Comparison of ENCODE assay signal across 2 fruit fly cellular contexts in the genomic region with DNA sequence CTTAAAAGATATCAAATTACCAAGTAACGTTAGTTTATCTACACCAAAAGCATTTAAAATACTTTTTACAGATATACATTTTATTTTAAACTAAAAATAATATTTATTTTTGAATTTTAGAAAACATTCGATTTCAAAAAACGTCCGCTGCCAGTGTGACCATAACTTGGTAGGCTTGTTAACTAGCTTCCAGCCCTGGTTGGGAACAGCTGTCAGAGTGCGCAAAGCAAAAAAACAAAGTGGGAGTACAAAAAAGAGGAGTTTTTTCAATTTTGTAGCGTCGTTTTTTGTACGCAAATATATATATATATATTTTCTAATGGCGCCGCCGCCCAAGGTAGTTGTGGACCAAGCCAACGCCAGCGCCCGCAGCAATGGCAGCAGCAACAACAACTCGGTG.
A peak's percentile ranks its signal among the peaks of the same experiment; 100 is the strongest.
TF ChIP-seq lines count a peak whose summit lies in the region.

A gene (plus strand): TSS at position 195 of the 400 bp plus-strand sequence.

TF ChIP-seq in whole organism, embryonic, 481 proteins besides CTCF, POLR2A, EP300 and RAD21 (continued from another document and continues in another):
- TF ChIP-seq al (GFP tag; IDR thresholded peaks at IDR 0.05; lab: Robert Waterston, UW), result no peak
- no peak for TF ChIP-seq Hmx (GFP tag; optimal IDR thresholded peaks at IDR 0.05; lab: Kevin White, UChicago)
- TF ChIP-seq emc (GFP tag; optimal IDR thresholded peaks at IDR 0.05; lab: Kevin White, UChicago), result no peak
- peak; percentile 61 to 94 for TF ChIP-seq crp (GFP tag; optimal IDR thresholded peaks at IDR 0.05; lab: Kevin White, UChicago)
- no peak for TF ChIP-seq crol (GFP tag; IDR thresholded peaks at IDR 0.05; lab: Robert Waterston, UW)
- TF ChIP-seq CG14014 (GFP tag; IDR thresholded peaks at IDR 0.05; lab: Robert Waterston, UW), result no peak
- TF ChIP-seq CG12219 (GFP tag; optimal IDR thresholded peaks at IDR 0.05; lab: Kevin White, UChicago), result no peak
- TF ChIP-seq Hr39 (optimal IDR thresholded peaks at IDR 0.05; lab: Kevin White, UChicago), result no peak
- TF ChIP-seq dmrt11E (tag; optimal IDR thresholded peaks at IDR 0.05; lab: Kevin White, UChicago), result no peak
- peak; percentile 18 for TF ChIP-seq CG2116 (GFP tag; optimal IDR thresholded peaks at IDR 0.05; lab: Kevin White, UChicago)
- no peak for TF ChIP-seq pita (GFP tag; optimal IDR thresholded peaks at IDR 0.05; lab: Kevin White, UChicago)
- TF ChIP-seq Kr (GFP tag; optimal IDR thresholded peaks at IDR 0.05; lab: Kevin White, UChicago), result no peak
- peak; percentile 60 for TF ChIP-seq ewg (GFP tag; optimal IDR thresholded peaks at IDR 0.05; lab: Kevin White, UChicago)
- peak; percentile 27 for TF ChIP-seq Med (GFP tag; lab: Kevin White, UChicago)
- peak; percentile 88 for TF ChIP-seq sqz (GFP tag; optimal IDR thresholded peaks at IDR 0.05; lab: Kevin White, UChicago)
- no peak for TF ChIP-seq CG32767 (GFP tag; IDR thresholded peaks at IDR 0.05; lab: Robert Waterston, UW)
- TF ChIP-seq TFAM (GFP tag; optimal IDR thresholded peaks at IDR 0.05; lab: Kevin White, UChicago), result no peak
- TF ChIP-seq her (GFP tag; optimal IDR thresholded peaks at IDR 0.05; lab: Kevin White, UChicago), result no peak
- TF ChIP-seq CG9797 (GFP tag; optimal IDR thresholded peaks at IDR 0.05; lab: Kevin White, UChicago), result peak; percentile 69
- TF ChIP-seq CG8478 (optimal IDR thresholded peaks at IDR 0.05; lab: Kevin White, UChicago), result no peak
- peak; percentile 75 for TF ChIP-seq Dp (GFP tag; optimal IDR thresholded peaks at IDR 0.05; lab: Kevin White, UChicago)
- no peak for TF ChIP-seq lbe (GFP tag; optimal IDR thresholded peaks at IDR 0.05; lab: Kevin White, UChicago)
- no peak for TF ChIP-seq CG11085 (GFP tag; IDR thresholded peaks at IDR 0.05; lab: Robert Waterston, UW)
- TF ChIP-seq CG18619 (GFP tag; optimal IDR thresholded peaks at IDR 0.05; lab: Kevin White, UChicago), result no peak
- no peak for TF ChIP-seq CG3163 (GFP tag; optimal IDR thresholded peaks at IDR 0.05; lab: Kevin White, UChicago)
- no peak for TF ChIP-seq sr (GFP tag; IDR thresholded peaks at IDR 0.05; lab: Robert Waterston, UW)
- TF ChIP-seq vfl (GFP tag; optimal IDR thresholded peaks at IDR 0.05; lab: Kevin White, UChicago), result no peak
- peak; percentile 55 for TF ChIP-seq gfzf (GFP tag; optimal IDR thresholded peaks at IDR 0.05; lab: Kevin White, UChicago)
- no peak for TF ChIP-seq twi (tag; optimal IDR thresholded peaks at IDR 0.05; lab: Kevin White, UChicago)
- peak; percentile 19 for TF ChIP-seq CG10267 (tag; optimal IDR thresholded peaks at IDR 0.05; lab: Kevin White, UChicago)
- no peak for TF ChIP-seq HLH3B (GFP tag; IDR thresholded peaks at IDR 0.05; lab: Robert Waterston, UW)
- no peak for TF ChIP-seq CG4707 (GFP tag; optimal IDR thresholded peaks at IDR 0.05; lab: Kevin White, UChicago)
- TF ChIP-seq Scr (GFP tag; IDR thresholded peaks at IDR 0.05; lab: Robert Waterston, UW; ENCODE audit: partially characterized antibody), result 0 out of 2 replicates have a peak, but pooled peaks have one; percentile 16
- no peak for TF ChIP-seq zen2 (GFP tag; IDR thresholded peaks at IDR 0.05; lab: Robert Waterston, UW; ENCODE audit: partially characterized antibody)
- TF ChIP-seq CG4617 (GFP tag; optimal IDR thresholded peaks at IDR 0.05; lab: Kevin White, UChicago; ENCODE audit: borderline replicate concordance), result peak; percentile 39
- peak; percentile 9 for TF ChIP-seq CG12391 (tag; optimal IDR thresholded peaks at IDR 0.05; lab: Kevin White, UChicago)
- TF ChIP-seq lola (GFP tag; optimal IDR thresholded peaks at IDR 0.05; lab: Kevin White, UChicago), result no peak
- no peak for TF ChIP-seq inv (GFP tag; IDR thresholded peaks at IDR 0.05; lab: Robert Waterston, UW; ENCODE audit: partially characterized antibody)
- no peak for TF ChIP-seq gsb-n (tag; optimal IDR thresholded peaks at IDR 0.05; lab: Kevin White, UChicago)
- TF ChIP-seq HHEX (GFP tag; optimal IDR thresholded peaks at IDR 0.05; lab: Kevin White, UChicago), result no peak
- TF ChIP-seq CG7271 (tag; optimal IDR thresholded peaks at IDR 0.05; lab: Kevin White, UChicago), result no peak
- TF ChIP-seq CG13894 (tag; optimal IDR thresholded peaks at IDR 0.05; lab: Kevin White, UChicago), result no peak
- TF ChIP-seq Ets65A (GFP tag; lab: Kevin White, UChicago), result peak; percentile 67
- TF ChIP-seq NK7.1 (GFP tag; optimal IDR thresholded peaks at IDR 0.05; lab: Kevin White, UChicago), result no peak
- no peak for TF ChIP-seq ham (GFP tag; IDR thresholded peaks at IDR 0.05; lab: Robert Waterston, UW)
- TF ChIP-seq CG6683 (GFP tag; optimal IDR thresholded peaks at IDR 0.05; lab: Kevin White, UChicago), result no peak
- no peak for TF ChIP-seq CG16863 (GFP tag; optimal IDR thresholded peaks at IDR 0.05; lab: Kevin White, UChicago)
- TF ChIP-seq Optix (GFP tag; IDR thresholded peaks at IDR 0.05; lab: Robert Waterston, UW), result no peak
- peak; percentile 17 for TF ChIP-seq Lhr (GFP tag; optimal IDR thresholded peaks at IDR 0.05; lab: Kevin White, UChicago)
- TF ChIP-seq so (GFP tag; IDR thresholded peaks at IDR 0.05; lab: Robert Waterston, UW), result no peak
- peak; percentile 18 for TF ChIP-seq CoRest (tag; optimal IDR thresholded peaks at IDR 0.05; lab: Kevin White, UChicago)
- TF ChIP-seq Myb (GFP tag; optimal IDR thresholded peaks at IDR 0.05; lab: Kevin White, UChicago), result peak; percentile 35
- no peak for TF ChIP-seq ab (GFP tag; optimal IDR thresholded peaks at IDR 0.05; lab: Kevin White, UChicago)
- no peak for TF ChIP-seq CG17802 (tag; optimal IDR thresholded peaks at IDR 0.05; lab: Kevin White, UChicago)
- peak; percentile 93 for TF ChIP-seq nom (GFP tag; optimal IDR thresholded peaks at IDR 0.05; lab: Kevin White, UChicago)
- no peak for TF ChIP-seq CG3065 (GFP tag; optimal IDR thresholded peaks at IDR 0.05; lab: Kevin White, UChicago)
- peak; percentile 38 for TF ChIP-seq CG17829 (tag; optimal IDR thresholded peaks at IDR 0.05; lab: Kevin White, UChicago)
- no peak for TF ChIP-seq CG9215 (GFP tag; IDR thresholded peaks at IDR 0.05; lab: Robert Waterston, UW)
- TF ChIP-seq corto (GFP tag; optimal IDR thresholded peaks at IDR 0.05; lab: Kevin White, UChicago), result no peak
- no peak for TF ChIP-seq CG8924 (tag; optimal IDR thresholded peaks at IDR 0.05; lab: Kevin White, UChicago)
- TF ChIP-seq Trl (optimal IDR thresholded peaks at IDR 0.05; lab: Kevin White, UChicago), result no peak
- TF ChIP-seq Trl (GFP tag; optimal IDR thresholded peaks at IDR 0.05; lab: Kevin White, UChicago), result no peak
- TF ChIP-seq yki (optimal IDR thresholded peaks at IDR 0.05; lab: Kevin White, UChicago), result no peak
- TF ChIP-seq Xbp1 (GFP tag; optimal IDR thresholded peaks at IDR 0.05; lab: Kevin White, UChicago), result no peak
- peak; percentile 89 for TF ChIP-seq stwl (tag; optimal IDR thresholded peaks at IDR 0.05; lab: Kevin White, UChicago)
- TF ChIP-seq CG15479 (GFP tag; optimal IDR thresholded peaks at IDR 0.05; lab: Kevin White, UChicago), result peak; percentile 68
- no peak for TF ChIP-seq tna (GFP tag; IDR thresholded peaks at IDR 0.05; lab: Robert Waterston, UW; ENCODE audit: partially characterized antibody)

TF ChIP-seq in whole organism, prepupa, 60 proteins besides CTCF, POLR2A, EP300 and RAD21 (continued from another document):
- peak; percentile 23; the same call in 1 of the 2 replicates for TF ChIP-seq CG11294 (GFP tag; IDR thresholded peaks at IDR 0.05; lab: Robert Waterston, UW)
- TF ChIP-seq Hr4 (GFP tag; optimal IDR thresholded peaks at IDR 0.05; lab: Kevin White, UChicago), result peak; percentile 74
- TF ChIP-seq CG8119 (GFP tag; IDR thresholded peaks at IDR 0.05; lab: Robert Waterston, UW), result peak; percentile 96
- peak; percentile 90 for TF ChIP-seq CG1621 (tag; optimal IDR thresholded peaks at IDR 0.05; lab: Kevin White, UChicago)
- peak; percentile 16 for TF ChIP-seq Blimp-1 (GFP tag; optimal IDR thresholded peaks at IDR 0.05; lab: Kevin White, UChicago)
- TF ChIP-seq spab (GFP tag; optimal IDR thresholded peaks at IDR 0.05; lab: Kevin White, UChicago), result peak; percentile 88
- peak; percentile 17 for TF ChIP-seq vri (GFP tag; optimal IDR thresholded peaks at IDR 0.05; lab: Kevin White, UChicago)
- peak; percentile 41 for TF ChIP-seq topi (GFP tag; optimal IDR thresholded peaks at IDR 0.05; lab: Kevin White, UChicago)
- TF ChIP-seq CG11762 (GFP tag; optimal IDR thresholded peaks at IDR 0.05; lab: Kevin White, UChicago; ENCODE audit: insufficient read depth), result peak; percentile 59
- TF ChIP-seq Lpt (GFP tag; optimal IDR thresholded peaks at IDR 0.05; lab: Kevin White, UChicago), result peak; percentile 90
- TF ChIP-seq esn (GFP tag; optimal IDR thresholded peaks at IDR 0.05; lab: Kevin White, UChicago), result peak; percentile 60
- peak; percentile 80 for TF ChIP-seq CG6854 (GFP tag; optimal IDR thresholded peaks at IDR 0.05; lab: Kevin White, UChicago)
- peak; percentile 11 for TF ChIP-seq cyc (GFP tag; optimal IDR thresholded peaks at IDR 0.05; lab: Kevin White, UChicago)
- no peak for TF ChIP-seq Hr39 (GFP tag; optimal IDR thresholded peaks at IDR 0.05; lab: Kevin White, UChicago)
- TF ChIP-seq CG16779 (tag; optimal IDR thresholded peaks at IDR 0.05; lab: Kevin White, UChicago), result peak; percentile 92
- TF ChIP-seq Smox (GFP tag; optimal IDR thresholded peaks at IDR 0.05; lab: Kevin White, UChicago), result peak; percentile 12
- peak; percentile 62 for TF ChIP-seq CG34406 (GFP tag; optimal IDR thresholded peaks at IDR 0.05; lab: Kevin White, UChicago)
- peak; percentile 91 for TF ChIP-seq CG9139 (GFP tag; optimal IDR thresholded peaks at IDR 0.05; lab: Kevin White, UChicago)
- peak; percentile 93 for TF ChIP-seq CG32006 (GFP tag; optimal IDR thresholded peaks at IDR 0.05; lab: Kevin White, UChicago)
- no peak for TF ChIP-seq Sox15 (GFP tag; optimal IDR thresholded peaks at IDR 0.05; lab: Kevin White, UChicago)
- TF ChIP-seq achi (GFP tag; optimal IDR thresholded peaks at IDR 0.05; lab: Kevin White, UChicago), result peak; percentile 88
- peak; percentile 91 for TF ChIP-seq CG15336 (GFP tag; IDR thresholded peaks at IDR 0.05; lab: Robert Waterston, UW)
- TF ChIP-seq net (GFP tag; optimal IDR thresholded peaks at IDR 0.05; lab: Kevin White, UChicago), result peak; percentile 88
- TF ChIP-seq CG6276 (GFP tag; optimal IDR thresholded peaks at IDR 0.05; lab: Kevin White, UChicago), result peak; percentile 98
- TF ChIP-seq CG8632 (GFP tag; optimal IDR thresholded peaks at IDR 0.05; lab: Kevin White, UChicago), result peak; percentile 56
- no peak for TF ChIP-seq CG31627 (GFP tag; optimal IDR thresholded peaks at IDR 0.05; lab: Kevin White, UChicago)
- peak; percentile 88 for TF ChIP-seq dsx (GFP tag; optimal IDR thresholded peaks at IDR 0.05; lab: Kevin White, UChicago; ENCODE audit: poor library complexity, severe bottlenecking)
- TF ChIP-seq fd85E (GFP tag; optimal IDR thresholded peaks at IDR 0.05; lab: Kevin White, UChicago), result no peak
- TF ChIP-seq svp (GFP tag; lab: Kevin White, UChicago), result no peak
- peak; percentile 81 for TF ChIP-seq CG10669 (GFP tag; optimal IDR thresholded peaks at IDR 0.05; lab: Kevin White, UChicago)
- peak; percentile 48 for TF ChIP-seq Sox102F (GFP tag; optimal IDR thresholded peaks at IDR 0.05; lab: Kevin White, UChicago)
- TF ChIP-seq Eip93F (GFP tag; optimal IDR thresholded peaks at IDR 0.05; lab: Kevin White, UChicago), result peak; percentile 31
- peak; percentile 94 for TF ChIP-seq dac (GFP tag; optimal IDR thresholded peaks at IDR 0.05; lab: Kevin White, UChicago)
- peak; percentile 97 for TF ChIP-seq CG6163 (GFP tag; IDR thresholded peaks at IDR 0.05; lab: Robert Waterston, UW)
- TF ChIP-seq CG6808 (GFP tag; optimal IDR thresholded peaks at IDR 0.05; lab: Kevin White, UChicago), result peak; percentile 87
- TF ChIP-seq CG10631 (GFP tag; optimal IDR thresholded peaks at IDR 0.05; lab: Kevin White, UChicago), result no peak
- peak; percentile 68 for TF ChIP-seq pdm3 (GFP tag; optimal IDR thresholded peaks at IDR 0.05; lab: Kevin White, UChicago)
- TF ChIP-seq Ets21C (GFP tag; optimal IDR thresholded peaks at IDR 0.05; lab: Kevin White, UChicago), result no peak
TF ChIP-seq in whole organism, prepupa: peak in this region for 46.
